Fruit fly (Drosophila melanogaster): ENCODE measurements around the gene CG34347.

CG34347 gene

DNA sequence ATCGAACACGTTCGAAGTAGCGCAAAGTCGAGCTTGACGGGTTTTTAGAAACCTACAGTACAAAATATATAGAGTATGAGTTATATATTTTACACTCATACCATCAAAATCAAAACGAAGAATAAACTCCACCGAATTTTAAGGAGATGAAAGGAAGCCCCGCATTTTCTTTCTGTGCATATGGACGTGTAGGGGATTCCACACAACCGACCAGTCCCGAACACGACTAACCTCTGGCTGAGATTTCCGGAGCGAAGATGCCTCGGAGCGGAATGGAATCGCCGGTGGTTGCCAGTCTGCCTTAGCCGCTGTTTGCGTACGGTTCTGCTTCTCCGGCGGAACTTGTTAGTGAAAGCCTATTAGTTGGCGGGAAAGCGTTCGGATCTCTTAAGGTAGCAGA is 73.2 kb downstream of the CG34347 start:
- peak; percentile 98 for TF ChIP-seq Ets98B (GFP tag; IDR thresholded peaks at IDR 0.05)
- peak; percentile 93 for TF ChIP-seq CG34367 (tag; optimal IDR thresholded peaks at IDR 0.05)
- peak; percentile 99 for TF ChIP-seq CG32121 (GFP tag; IDR thresholded peaks at IDR 0.05)
- peak; percentile 97 for TF ChIP-seq CG12605 (GFP tag; IDR thresholded peaks at IDR 0.05)
- TF ChIP-seq CG8159 (tag; optimal IDR thresholded peaks at IDR 0.05), result peak; percentile 93
- TF ChIP-seq Pif1A (GFP tag; optimal IDR thresholded peaks at IDR 0.05), result peak; percentile 98
- peak; percentile 99 for TF ChIP-seq CG8301 (tag; optimal IDR thresholded peaks at IDR 0.05)
- TF ChIP-seq CG9948 (tag; optimal IDR thresholded peaks at IDR 0.05), result peak; percentile 97
- peak; percentile 98 for TF ChIP-seq Snoo (tag; optimal IDR thresholded peaks at IDR 0.05)
- TF ChIP-seq fd96Ca (GFP tag; IDR thresholded peaks at IDR 0.05), result peak; percentile 99
- TF ChIP-seq CG13204 (GFP tag; optimal IDR thresholded peaks at IDR 0.05), result no peak
- peak; percentile 90 for TF ChIP-seq CG15710 (tag; optimal IDR thresholded peaks at IDR 0.05)
- TF ChIP-seq CG10348 (GFP tag; IDR thresholded peaks at IDR 0.05), result peak; percentile 89
- TF ChIP-seq EcR (GFP tag; optimal IDR thresholded peaks at IDR 0.05), result no peak
- peak; percentile 99 for TF ChIP-seq CG4496 (GFP tag; IDR thresholded peaks at IDR 0.05)
- TF ChIP-seq D1 (tag; optimal IDR thresholded peaks at IDR 0.05), result peak; percentile 81
- peak; percentile 97 for TF ChIP-seq rn (GFP tag; IDR thresholded peaks at IDR 0.05)
- peak; percentile 98 for TF ChIP-seq Pif1B (GFP tag; optimal IDR thresholded peaks at IDR 0.05)
- TF ChIP-seq gl (tag; optimal IDR thresholded peaks at IDR 0.05), result peak; percentile 91
- TF ChIP-seq CG17806 (tag; optimal IDR thresholded peaks at IDR 0.05), result peak; percentile 97
- TF ChIP-seq CG14655 (GFP tag; optimal IDR thresholded peaks at IDR 0.05), result peak; percentile 99

DNA sequence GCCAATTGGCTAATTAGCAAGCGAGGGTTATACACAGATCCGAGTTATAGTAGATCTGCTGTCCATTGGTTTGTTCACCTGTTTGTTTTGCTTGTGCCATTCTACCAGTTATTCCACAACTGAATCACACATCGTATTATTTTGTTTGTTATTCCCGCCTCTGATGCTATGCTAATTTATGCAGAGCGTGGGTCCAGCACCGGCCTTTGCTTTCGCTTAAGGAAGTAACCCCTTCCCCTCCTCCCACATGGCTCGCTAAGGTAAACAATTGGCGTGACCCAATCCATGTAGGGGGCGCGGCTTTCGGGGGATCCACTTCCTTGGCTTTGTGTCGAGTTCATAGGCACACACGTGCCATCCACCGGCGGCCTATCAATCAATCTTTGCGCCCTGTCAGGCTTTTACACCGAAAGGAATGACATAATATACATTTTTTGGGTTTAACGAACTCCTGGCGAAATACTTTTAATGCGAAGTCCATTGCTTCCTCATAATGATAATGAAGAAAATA is 74.9 kb downstream of the CG34347 start:
- TF ChIP-seq CG14655 (GFP tag; optimal IDR thresholded peaks at IDR 0.05) (no peak), EcR (GFP tag; optimal IDR thresholded peaks at IDR 0.05) (peak; percentile 30), CG8301 (tag; optimal IDR thresholded peaks at IDR 0.05) (no peak)

DNA sequence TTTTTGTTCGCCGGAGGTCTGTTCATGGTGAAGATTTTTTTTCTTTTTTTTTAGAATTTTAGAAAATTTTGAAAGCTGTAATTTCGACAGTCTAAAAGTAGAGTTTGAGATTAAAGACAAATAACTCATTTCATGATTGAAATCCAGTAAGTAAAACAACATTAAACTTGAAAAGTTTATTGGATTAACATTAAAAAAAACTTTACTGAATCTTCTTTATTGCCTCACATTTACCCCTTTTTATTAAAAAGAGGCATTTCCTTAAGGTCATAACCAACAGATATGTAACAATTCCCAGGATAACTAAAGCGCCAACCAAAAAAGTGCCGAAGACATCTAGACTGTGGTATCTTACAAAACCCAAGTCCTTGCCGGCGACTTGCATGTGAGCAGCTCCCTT is 82.5 kb downstream of the CG34347 start, which contains the start of gene CG31204:
Gene CG31204, minus strand, starts transcription at position 101 of the 400 bp plus-strand sequence.
- TF ChIP-seq CG34367 (tag; optimal IDR thresholded peaks at IDR 0.05) (no peak), CG17806 (tag; optimal IDR thresholded peaks at IDR 0.05) (no peak)

- TF ChIP-seq D1 (tag; optimal IDR thresholded peaks at IDR 0.05) (no peak), CG14655 (GFP tag; optimal IDR thresholded peaks at IDR 0.05) (no peak), CG10348 (GFP tag; IDR thresholded peaks at IDR 0.05) (no peak), CG8301 (tag; optimal IDR thresholded peaks at IDR 0.05) (no peak), CG15710 (tag; optimal IDR thresholded peaks at IDR 0.05) (no peak), Pif1B (GFP tag; optimal IDR thresholded peaks at IDR 0.05) (no peak), CG34367 (tag; optimal IDR thresholded peaks at IDR 0.05) (no peak), fd96Ca (GFP tag; IDR thresholded peaks at IDR 0.05) (no peak), CG17806 (tag; optimal IDR thresholded peaks at IDR 0.05) (no peak), gl (tag; optimal IDR thresholded peaks at IDR 0.05) (no peak), rn (GFP tag; IDR thresholded peaks at IDR 0.05) (no peak), CG8159 (tag; optimal IDR thresholded peaks at IDR 0.05) (no peak), CG32121 (GFP tag; IDR thresholded peaks at IDR 0.05) (no peak), CG9948 (tag; optimal IDR thresholded peaks at IDR 0.05) (no peak), Snoo (tag; optimal IDR thresholded peaks at IDR 0.05) (no peak)
Observed at dm6 chr3R:31395222-31395831, 84.4 kb downstream of the CG34347 start, which contains the start of the genes Ugt35D1 and Gcn2. TSS of gene Ugt35D1 (minus strand) at chr3R:31395304. TSS of gene Gcn2 (plus strand) at chr3R:31395660.

dm6 chr3R:31404499-31405276 is 93.7 kb downstream of the CG34347 start, which contains the start of gene Gprk2:
TSS of gene Gprk2 (plus strand) at chr3R:31405245.
- TF ChIP-seq gl (tag; optimal IDR thresholded peaks at IDR 0.05) (peak; percentile 100), rn (GFP tag; IDR thresholded peaks at IDR 0.05) (peak; percentile 100), CG12605 (GFP tag; IDR thresholded peaks at IDR 0.05) (peak; percentile 100), fd96Ca (GFP tag; IDR thresholded peaks at IDR 0.05) (peak; percentile 100), CG34367 (tag; optimal IDR thresholded peaks at IDR 0.05) (peak; percentile 100), CG13204 (GFP tag; optimal IDR thresholded peaks at IDR 0.05) (peak; percentile 99), Ets98B (GFP tag; IDR thresholded peaks at IDR 0.05) (peak; percentile 100), D1 (tag; optimal IDR thresholded peaks at IDR 0.05) (peak; percentile 100), CG17806 (tag; optimal IDR thresholded peaks at IDR 0.05) (peak; percentile 100), CG10348 (GFP tag; IDR thresholded peaks at IDR 0.05) (peak; percentile 99), CG9948 (tag; optimal IDR thresholded peaks at IDR 0.05) (peak; percentile 100), CG8159 (tag; optimal IDR thresholded peaks at IDR 0.05) (peak; percentile 100), CG15710 (tag; optimal IDR thresholded peaks at IDR 0.05) (peak; percentile 100), CG8301 (tag; optimal IDR thresholded peaks at IDR 0.05) (peak; percentile 100), CG32121 (GFP tag; IDR thresholded peaks at IDR 0.05) (peak; percentile 100), CG14655 (GFP tag; optimal IDR thresholded peaks at IDR 0.05) (peak; percentile 100), EcR (GFP tag; optimal IDR thresholded peaks at IDR 0.05) (no peak), Pif1B (GFP tag; optimal IDR thresholded peaks at IDR 0.05) (peak; percentile 100), Pif1A (GFP tag; optimal IDR thresholded peaks at IDR 0.05) (peak; percentile 100), Snoo (tag; optimal IDR thresholded peaks at IDR 0.05) (peak; percentile 100), CG4496 (GFP tag; IDR thresholded peaks at IDR 0.05) (peak; percentile 100)

Data from whole organism, pupa.